Worm (Caenorhabditis elegans) whole organism, L4/young adult: ENCODE results near the gene chil-3.

ENCODE experiments used
- W03F9.2 ChIP-seq: fragments of 150-350 bp; optimal IDR thresholded peaks from 2 replicates; lab custom pipeline; 2014; ENCODE audit warnings: missing biosample characterization, missing genetic modification characterization
- him-1 ChIP-seq: sonication (generic microtip); optimal IDR thresholded peaks from 2 replicates; lab custom pipeline; 2016; ENCODE audit warnings: missing genotype, missing genetic modification reagents, missing genetic modification characterization, missing compliant biosample characterization

DNA sequence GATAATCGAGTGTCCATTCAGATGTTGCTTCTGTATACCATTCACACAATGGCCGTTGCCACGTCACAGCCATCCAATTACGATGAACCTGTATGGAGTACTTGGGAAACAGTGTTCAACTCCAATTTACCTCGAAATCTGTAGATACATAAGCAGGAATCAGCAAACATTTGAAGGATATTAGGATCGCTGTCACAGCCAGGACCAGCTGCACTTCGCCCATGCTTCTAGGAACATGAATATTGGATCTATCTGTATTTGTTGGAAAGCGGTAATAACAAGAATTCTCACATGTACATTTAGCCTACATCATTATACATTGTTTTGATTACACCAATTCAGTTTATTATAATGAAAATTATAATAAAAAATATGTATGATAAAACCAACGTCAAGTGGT lies 24.9 kb upstream of the chil-3 start, which contains the start of gene algn-8:
- TF ChIP-seq W03F9.2 (tag; lab: Kevin White, UChicago) (no peak), him-1 (tag; lab: Kevin White, UChicago) (no peak)
